Fruit fly (Drosophila melanogaster): ENCODE data around the gene CG4962.
A peak's percentile ranks its signal among the peaks of the same experiment; 100 is the strongest.

CG4962 gene

dm6 chr3L:16261505-16261904 is 33.8 kb downstream of the CG4962 start, which contains the start of gene CG34247:
Gene CG34247, minus strand, starts transcription at chr3L:16261605.
- TF ChIP-seq Pif1B (GFP tag; optimal IDR thresholded peaks at IDR 0.05), result no peak
- TF ChIP-seq CG17806 (tag; optimal IDR thresholded peaks at IDR 0.05), result no peak
- no peak for TF ChIP-seq CG13204 (GFP tag; optimal IDR thresholded peaks at IDR 0.05)
- no peak for TF ChIP-seq CG14655 (GFP tag; optimal IDR thresholded peaks at IDR 0.05)
- TF ChIP-seq CG12605 (GFP tag; IDR thresholded peaks at IDR 0.05), result no peak
- no peak for TF ChIP-seq CG32121 (GFP tag; IDR thresholded peaks at IDR 0.05)
- TF ChIP-seq EcR (GFP tag; optimal IDR thresholded peaks at IDR 0.05), result peak; percentile 15
- TF ChIP-seq fd96Ca (GFP tag; IDR thresholded peaks at IDR 0.05), result no peak

- peak; percentile 82 for TF ChIP-seq CG8159 (tag; optimal IDR thresholded peaks at IDR 0.05)
- TF ChIP-seq CG34367 (tag; optimal IDR thresholded peaks at IDR 0.05), result peak; percentile 70
- TF ChIP-seq CG4496 (GFP tag; IDR thresholded peaks at IDR 0.05), result no peak
- peak; percentile 82 for TF ChIP-seq EcR (GFP tag; optimal IDR thresholded peaks at IDR 0.05)
- peak; percentile 31 for TF ChIP-seq CG13204 (GFP tag; optimal IDR thresholded peaks at IDR 0.05)
- peak; percentile 5 for TF ChIP-seq D1 (tag; optimal IDR thresholded peaks at IDR 0.05)
- peak; percentile 41 for TF ChIP-seq gl (tag; optimal IDR thresholded peaks at IDR 0.05)
- TF ChIP-seq CG15710 (tag; optimal IDR thresholded peaks at IDR 0.05), result peak; percentile 76
- no peak for TF ChIP-seq CG10348 (GFP tag; IDR thresholded peaks at IDR 0.05)
- TF ChIP-seq CG9948 (tag; optimal IDR thresholded peaks at IDR 0.05), result peak; percentile 79
- TF ChIP-seq Snoo (tag; optimal IDR thresholded peaks at IDR 0.05), result no peak
- TF ChIP-seq CG14655 (GFP tag; optimal IDR thresholded peaks at IDR 0.05), result peak; percentile 57
- peak; percentile 27 for TF ChIP-seq Pif1A (GFP tag; optimal IDR thresholded peaks at IDR 0.05)
- TF ChIP-seq CG17806 (tag; optimal IDR thresholded peaks at IDR 0.05), result peak; percentile 84
- peak; percentile 50 for TF ChIP-seq Pif1B (GFP tag; optimal IDR thresholded peaks at IDR 0.05)
- no peak for TF ChIP-seq rn (GFP tag; IDR thresholded peaks at IDR 0.05)
Measured at dm6 chr3L:16259552-16259951, 35.8 kb downstream of the CG4962 start, which contains the start of gene CG13053. Gene CG13053, minus strand, starts transcription at chr3L:16259722.

- no peak for TF ChIP-seq Snoo (tag; optimal IDR thresholded peaks at IDR 0.05)
- no peak for TF ChIP-seq CG8301 (tag; optimal IDR thresholded peaks at IDR 0.05)
- peak; percentile 65; the same call in 1 of the 2 replicates for TF ChIP-seq CG12605 (GFP tag; IDR thresholded peaks at IDR 0.05)
- TF ChIP-seq CG4496 (GFP tag; IDR thresholded peaks at IDR 0.05), result 0 out of 3 replicates have a peak, but pooled peaks have one; percentile 48
Measured at dm6 chr3L:16257118-16257627, 38.2 kb downstream of the CG4962 start, which contains the start of gene CG13054. Gene CG13054, minus strand, starts transcription at chr3L:16257191.

dm6 chr3L:16252255-16252654 is 43.1 kb downstream of the CG4962 start, which contains the start of gene CG13055:
Gene CG13055, minus strand, starts transcription at chr3L:16252355.
- no peak for TF ChIP-seq Snoo (tag; optimal IDR thresholded peaks at IDR 0.05)
- TF ChIP-seq fd96Ca (GFP tag; IDR thresholded peaks at IDR 0.05), result no peak
- no peak for TF ChIP-seq CG8301 (tag; optimal IDR thresholded peaks at IDR 0.05)
- no peak for TF ChIP-seq CG13204 (GFP tag; optimal IDR thresholded peaks at IDR 0.05)
- TF ChIP-seq CG34367 (tag; optimal IDR thresholded peaks at IDR 0.05), result no peak
- TF ChIP-seq EcR (GFP tag; optimal IDR thresholded peaks at IDR 0.05), result no peak
- TF ChIP-seq D1 (tag; optimal IDR thresholded peaks at IDR 0.05), result no peak
- TF ChIP-seq CG32121 (GFP tag; IDR thresholded peaks at IDR 0.05), result no peak
- TF ChIP-seq gl (tag; optimal IDR thresholded peaks at IDR 0.05), result no peak
- no peak for TF ChIP-seq rn (GFP tag; IDR thresholded peaks at IDR 0.05)
- TF ChIP-seq Ets98B (GFP tag; IDR thresholded peaks at IDR 0.05), result no peak
- TF ChIP-seq Pif1A (GFP tag; optimal IDR thresholded peaks at IDR 0.05), result no peak
- TF ChIP-seq CG9948 (tag; optimal IDR thresholded peaks at IDR 0.05), result no peak
- TF ChIP-seq Pif1B (GFP tag; optimal IDR thresholded peaks at IDR 0.05), result no peak
- no peak for TF ChIP-seq CG12605 (GFP tag; IDR thresholded peaks at IDR 0.05)
- TF ChIP-seq CG8159 (tag; optimal IDR thresholded peaks at IDR 0.05), result no peak
- no peak for TF ChIP-seq CG10348 (GFP tag; IDR thresholded peaks at IDR 0.05)
